Fruit fly (Drosophila melanogaster) Kc167 (cell line): ENCODE measurements around the gene CG14882.

Experiments
- insv ChIP-seq: fragments of >200 bp; optimal IDR thresholded peaks from 3 replicates; lab custom pipeline; 2018; ENCODE audit warnings: missing external identifiers
- psq ChIP-seq: fragments of >200 bp; optimal IDR thresholded peaks from 2 replicates; lab custom pipeline; 2017; ENCODE audit warnings: missing external identifiers

- TF ChIP-seq psq (no peak), insv (no peak)
Observed at dm6 chr3R:16448378-16449134, 5.5 kb downstream of the CG14882 start.
